Fruit fly (Drosophila melanogaster): ENCODE data around the gene CG33635.

CG33635 gene

DNA sequence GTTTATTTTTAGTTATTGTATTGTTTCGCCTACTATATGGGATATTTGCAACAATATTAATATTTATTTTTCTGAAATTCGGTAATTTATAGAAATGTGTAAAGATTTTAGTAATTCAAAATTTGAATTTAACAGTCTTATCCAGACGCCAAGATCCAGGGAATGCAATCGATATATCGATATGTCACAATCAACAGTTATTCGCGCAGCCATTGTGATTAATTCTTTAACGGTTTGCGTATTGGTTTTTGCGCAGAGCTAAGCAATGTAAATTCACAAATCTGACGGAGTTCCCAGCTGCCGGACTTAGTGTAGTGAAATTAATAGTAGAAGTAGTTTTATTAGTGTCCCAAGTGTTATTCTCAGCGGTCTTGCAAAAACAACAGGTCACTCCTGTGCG, 44.0 kb downstream of the CG33635 start, which contains the start of gene ND-15 (continued):
- TF ChIP-seq sna (GFP tag; IDR thresholded peaks at IDR 0.05; ENCODE audit: partially characterized antibody) (peak; percentile 67; the same call in 1 of the 2 replicates), lilli (GFP tag; optimal IDR thresholded peaks at IDR 0.05) (no peak), mld (GFP tag; IDR thresholded peaks at IDR 0.05; ENCODE audit: partially characterized antibody) (peak; percentile 69; the same call in 2 of the 3 replicates), dmrt11E (tag; optimal IDR thresholded peaks at IDR 0.05) (no peak), zfh1 (GFP tag; IDR thresholded peaks at IDR 0.05) (no peak), Ets97D (GFP tag; optimal IDR thresholded peaks at IDR 0.05) (peak; percentile 20), CG10543 (GFP tag; optimal IDR thresholded peaks at IDR 0.05) (no peak), GATAe (GFP tag; conservative IDR thresholded peaks at IDR 0.05) (no peak), vvl (GFP tag; IDR thresholded peaks at IDR 0.05) (no peak), CG1603 (tag; optimal IDR thresholded peaks at IDR 0.05) (peak; percentile 65), CG2129 (GFP tag; IDR thresholded peaks at IDR 0.05; ENCODE audit: partially characterized antibody) (peak; percentile 45; the same call in 1 of the 2 replicates), scrt (GFP tag; optimal IDR thresholded peaks at IDR 0.05) (peak; percentile 73), CG8290 (GFP tag; optimal IDR thresholded peaks at IDR 0.05) (no peak), CG8290 (tag; optimal IDR thresholded peaks at IDR 0.05) (peak in 1 of 2 experiments; percentile 20), CG3995 (GFP tag; optimal IDR thresholded peaks at IDR 0.05) (peak; percentile 91), gfzf (GFP tag; optimal IDR thresholded peaks at IDR 0.05) (peak; percentile 32), eve (GFP tag; optimal IDR thresholded peaks at IDR 0.05) (no peak), sisA (GFP tag; IDR thresholded peaks at IDR 0.05) (no peak), sob (GFP tag; IDR thresholded peaks at IDR 0.05) (0 out of 2 replicates have a peak, but pooled peaks have one; percentile 15), CG3065 (GFP tag; optimal IDR thresholded peaks at IDR 0.05) (no peak), CG17186 (GFP tag; optimal IDR thresholded peaks at IDR 0.05) (peak; percentile 58), Dip3 (GFP tag; optimal IDR thresholded peaks at IDR 0.05) (no peak), CG2116 (GFP tag; optimal IDR thresholded peaks at IDR 0.05) (peak; percentile 93), hb (GFP tag; IDR thresholded peaks at IDR 0.05; ENCODE audit: partially characterized antibody) (peak; percentile 63; the same call in 2 of the 3 replicates), CG13287 (GFP tag; IDR thresholded peaks at IDR 0.05; ENCODE audit: partially characterized antibody) (peak; percentile 84), CG15514 (GFP tag; optimal IDR thresholded peaks at IDR 0.05) (peak; percentile 86), nerfin-2 (GFP tag; IDR thresholded peaks at IDR 0.05; ENCODE audit: partially characterized antibody) (0 out of 2 replicates have a peak, but pooled peaks have one; percentile 31), fd96Cb (tag; optimal IDR thresholded peaks at IDR 0.05) (no peak), CHES-1-like (GFP tag; optimal IDR thresholded peaks at IDR 0.05) (no peak), amos (GFP tag; IDR thresholded peaks at IDR 0.05; ENCODE audit: partially characterized antibody) (peak; percentile 89; the same call in 1 of the 2 replicates), Myb (GFP tag; optimal IDR thresholded peaks at IDR 0.05) (peak; percentile 98), HLH4C (GFP tag; IDR thresholded peaks at IDR 0.05; ENCODE audit: partially characterized antibody) (peak; percentile 77), pho (GFP tag; optimal IDR thresholded peaks at IDR 0.05) (no peak), CG14710 (tag; optimal IDR thresholded peaks at IDR 0.05) (peak; percentile 14), CG7963 (GFP tag; IDR thresholded peaks at IDR 0.05; ENCODE audit: partially characterized antibody) (peak; percentile 43; the same call in 1 of the 3 replicates), exex (tag; optimal IDR thresholded peaks at IDR 0.05) (peak; percentile 25), bbx (GFP tag; IDR thresholded peaks at IDR 0.05; ENCODE audit: partially characterized antibody) (peak; percentile 83), esg (GFP tag; conservative IDR thresholded peaks at IDR 0.05) (no peak), gro (GFP tag; optimal IDR thresholded peaks at IDR 0.05) (no peak), CG13296 (GFP tag; optimal IDR thresholded peaks at IDR 0.05) (no peak), CTCF (GFP tag; optimal IDR thresholded peaks at IDR 0.05) (peak; percentile 43), Dp (GFP tag; optimal IDR thresholded peaks at IDR 0.05) (peak; percentile 60), ato (GFP tag; IDR thresholded peaks at IDR 0.05; ENCODE audit: partially characterized antibody) (0 out of 2 replicates have a peak, but pooled peaks have one; percentile 17), Ptx1 (GFP tag; IDR thresholded peaks at IDR 0.05) (no peak), Scr (GFP tag; IDR thresholded peaks at IDR 0.05; ENCODE audit: partially characterized antibody) (peak; percentile 80), otp (GFP tag; IDR thresholded peaks at IDR 0.05) (no peak), BEAF-32 (GFP tag; optimal IDR thresholded peaks at IDR 0.05) (peak; percentile 83), CG3838 (GFP tag; optimal IDR thresholded peaks at IDR 0.05) (no peak), CG7839 (tag; optimal IDR thresholded peaks at IDR 0.05) (no peak), z (GFP tag; IDR thresholded peaks at IDR 0.05) (no peak)
